Worm (Caenorhabditis elegans): ENCODE measurements around the gene col-121.

The col-121 gene

DNA sequence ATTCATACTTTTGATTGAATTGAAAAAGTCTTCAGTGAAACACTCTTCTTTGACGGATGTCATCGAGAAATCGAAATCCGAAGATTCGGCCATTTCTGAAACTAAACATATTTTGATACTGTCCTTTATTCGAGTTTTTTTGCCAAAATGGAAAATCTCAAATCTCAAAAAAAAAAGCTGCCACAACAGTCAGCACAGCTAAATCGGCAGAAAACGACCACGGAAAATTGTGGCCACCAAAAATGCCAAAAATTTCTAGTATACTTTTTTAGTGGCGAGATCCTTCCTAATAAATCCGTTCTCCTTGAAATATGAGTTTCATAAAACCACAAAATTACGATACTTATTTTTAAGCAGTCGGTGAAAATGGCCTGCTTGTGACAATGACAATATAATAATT lies 47.9 kb upstream of the col-121 start, which contains the start of gene F38E11.9:
Gene F38E11.9 (minus strand): TSS at position 101 of the 400 bp plus-strand sequence.
- TF ChIP-seq rpc-1 (optimal IDR thresholded peaks at IDR 0.05) (no peak), rpc-1 (tag; optimal IDR thresholded peaks at IDR 0.05) (no peak), lsy-27 (tag; optimal IDR thresholded peaks at IDR 0.05; ENCODE audit: borderline replicate concordance, insufficient read depth) (no peak), Y56A3A.18 (GFP tag; IDR thresholded peaks at IDR 0.05) (no peak), ceh-79 (tag; optimal IDR thresholded peaks at IDR 0.05) (no peak), sptf-2 (GFP tag; optimal IDR thresholded peaks at IDR 0.05) (no peak), tbx-9 (tag; optimal IDR thresholded peaks at IDR 0.05; ENCODE audit: borderline replicate concordance) (no peak), nfya-2 (GFP tag; IDR thresholded peaks at IDR 0.05) (no peak), akir-1 (GFP tag; optimal IDR thresholded peaks at IDR 0.05) (no peak), let-607 (tag; optimal IDR thresholded peaks at IDR 0.05) (no peak), nhr-120 (GFP tag; IDR thresholded peaks at IDR 0.05) (no peak), Y53G8AR.9 (GFP tag; conservative IDR thresholded peaks at IDR 0.05) (no peak), F22D6.2 (tag; optimal IDR thresholded peaks at IDR 0.05) (no peak), D2030.7 (GFP tag; IDR thresholded peaks at IDR 0.05) (no peak), lsl-1 (GFP tag; optimal IDR thresholded peaks at IDR 0.05) (no peak)

DNA sequence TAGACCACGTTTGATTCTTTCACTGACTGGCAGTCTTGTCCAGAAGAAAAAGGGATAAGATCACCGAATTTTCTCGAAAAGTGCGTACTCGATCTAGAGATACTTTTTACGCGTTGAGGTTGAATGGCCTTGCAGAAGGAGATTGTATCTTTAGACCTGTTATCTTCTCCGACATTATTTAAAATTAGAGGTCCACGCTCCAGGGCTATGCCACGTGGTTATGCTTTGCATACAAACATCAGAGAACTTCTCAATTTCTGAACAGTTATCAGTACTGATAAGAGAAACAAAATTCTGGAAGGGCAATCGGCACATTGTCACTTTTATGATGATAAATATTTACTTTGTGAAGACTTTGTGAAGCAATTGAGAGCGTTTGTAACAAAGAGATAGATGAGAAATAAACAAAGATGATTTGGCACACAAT lies 46.1 kb upstream of the col-121 start:
- TF ChIP-seq F57C9.4 (tag; optimal IDR thresholded peaks at IDR 0.05) (no peak), xnd-1 (tag; optimal IDR thresholded peaks at IDR 0.05) (no peak), lag-1 (GFP tag; IDR thresholded peaks at IDR 0.05) (no peak), B0336.3 (GFP tag; IDR thresholded peaks at IDR 0.05) (peak; percentile 68), sptf-2 (GFP tag; optimal IDR thresholded peaks at IDR 0.05) (no peak), egl-44 (GFP tag; IDR thresholded peaks at IDR 0.05) (no peak), dpff-1 (tag; optimal IDR thresholded peaks at IDR 0.05) (no peak), hsf-1 (GFP tag; IDR thresholded peaks at IDR 0.05) (peak; percentile 59; the same call in 1 of the 2 replicates), cebp-2 (GFP tag; IDR thresholded peaks at IDR 0.05) (0 out of 2 replicates have a peak, but pooled peaks have one; percentile 11), F55B11.4 (tag; optimal IDR thresholded peaks at IDR 0.05; ENCODE audit: borderline replicate concordance, insufficient read depth) (no peak), nfya-1 (tag; optimal IDR thresholded peaks at IDR 0.05; ENCODE audit: borderline replicate concordance, insufficient read depth) (no peak), hmg-20 (GFP tag; IDR thresholded peaks at IDR 0.05) (no peak), ceh-91 (GFP tag; IDR thresholded peaks at IDR 0.05) (no peak), F37B4.10 (GFP tag; IDR thresholded peaks at IDR 0.05) (no peak), attf-6 (GFP tag; IDR thresholded peaks at IDR 0.05) (no peak), ccch-3 (GFP tag; optimal IDR thresholded peaks at IDR 0.05) (no peak), sea-2 (GFP tag; IDR thresholded peaks at IDR 0.05) (no peak), nfya-2 (GFP tag; IDR thresholded peaks at IDR 0.05) (no peak), F10E7.11 (tag; optimal IDR thresholded peaks at IDR 0.05) (no peak), pbrm-1 (GFP tag; IDR thresholded peaks at IDR 0.05) (no peak), lin-40 (tag; optimal IDR thresholded peaks at IDR 0.05) (peak; percentile 72), die-1 (tag; optimal IDR thresholded peaks at IDR 0.05) (peak; percentile 34), B0035.1 (tag; optimal IDR thresholded peaks at IDR 0.05) (no peak), zfh-2 (GFP tag; conservative IDR thresholded peaks at IDR 0.05) (no peak), B0261.1 (tag; optimal IDR thresholded peaks at IDR 0.05) (no peak), aptf-3 (GFP tag; IDR thresholded peaks at IDR 0.05) (no peak), hmg-1.2 (GFP tag; IDR thresholded peaks at IDR 0.05) (no peak), lin-54 (GFP tag; optimal IDR thresholded peaks at IDR 0.05) (peak; percentile 36), atf-7 (tag; optimal IDR thresholded peaks at IDR 0.05) (no peak), madf-10 (tag; optimal IDR thresholded peaks at IDR 0.05) (peak; percentile 35), ceh-58 (GFP tag; IDR thresholded peaks at IDR 0.05) (no peak), somi-1 (GFP tag; optimal IDR thresholded peaks at IDR 0.05) (peak; percentile 63), madf-3 (GFP tag; IDR thresholded peaks at IDR 0.05) (0 out of 2 replicates have a peak, but pooled peaks have one; percentile 21), ztf-22 (GFP tag; optimal IDR thresholded peaks at IDR 0.05) (peak; percentile 47), tlf-1 (GFP tag; optimal IDR thresholded peaks at IDR 0.05) (peak; percentile 53), rcor-1 (GFP tag; IDR thresholded peaks at IDR 0.05) (no peak)
